Fruit fly (Drosophila melanogaster): Measurements from ENCODE around the gene CG12746.

The CG12746 gene

DNA sequence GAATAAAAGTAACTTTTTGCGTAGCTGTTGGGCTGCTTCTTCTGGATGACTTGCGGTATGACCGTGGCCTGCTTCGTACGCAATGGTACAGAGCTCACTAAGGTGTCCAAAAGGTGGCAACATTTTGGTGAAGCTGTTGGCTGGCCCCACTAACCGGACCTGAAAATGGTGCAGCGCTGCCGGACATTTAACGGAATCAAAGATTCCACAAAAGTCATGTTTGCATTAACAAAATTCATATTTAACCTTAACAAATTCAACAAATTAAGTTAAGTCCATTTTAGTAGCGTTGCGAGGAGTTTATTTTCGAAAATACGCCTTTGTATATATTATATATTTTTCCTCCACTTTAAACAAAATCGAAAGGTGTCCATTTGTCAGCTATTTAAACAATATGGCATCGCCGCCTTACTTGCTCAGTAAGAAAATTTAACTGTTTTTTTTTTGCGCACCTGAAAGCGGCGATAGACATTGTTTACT lies 36.4 kb downstream of the CG12746 start, which contains the start of the genes kra and SecS (continued):
- TF ChIP-seq cad (GFP tag; optimal IDR thresholded peaks at IDR 0.05) (no peak), salm (tag; optimal IDR thresholded peaks at IDR 0.05) (no peak), lab (GFP tag; optimal IDR thresholded peaks at IDR 0.05) (peak; percentile 52), Ptx1 (GFP tag; IDR thresholded peaks at IDR 0.05) (no peak), CG5953 (GFP tag; IDR thresholded peaks at IDR 0.05) (no peak), trh (GFP tag; optimal IDR thresholded peaks at IDR 0.05) (peak; percentile 35), CG6791 (GFP tag; IDR thresholded peaks at IDR 0.05; ENCODE audit: partially characterized antibody) (no peak), otp (GFP tag; IDR thresholded peaks at IDR 0.05) (no peak), Gsc (GFP tag; IDR thresholded peaks at IDR 0.05) (no peak), nmo (GFP tag; optimal IDR thresholded peaks at IDR 0.05) (peak; percentile 75), CG1024 (GFP tag; IDR thresholded peaks at IDR 0.05) (no peak), CG8290 (GFP tag; optimal IDR thresholded peaks at IDR 0.05) (peak; percentile 48), CG8290 (tag; optimal IDR thresholded peaks at IDR 0.05) (peak in 1 of 2 experiments; percentile 78), trem (tag; optimal IDR thresholded peaks at IDR 0.05) (peak; percentile 85), Dp (GFP tag; optimal IDR thresholded peaks at IDR 0.05) (peak; percentile 58), z (GFP tag; IDR thresholded peaks at IDR 0.05) (no peak), CG1792 (GFP tag; optimal IDR thresholded peaks at IDR 0.05) (peak; percentile 38), pum (GFP tag; optimal IDR thresholded peaks at IDR 0.05) (peak; percentile 52), usp (GFP tag; optimal IDR thresholded peaks at IDR 0.05) (no peak), nerfin-1 (tag; optimal IDR thresholded peaks at IDR 0.05) (peak; percentile 47), lola (GFP tag; optimal IDR thresholded peaks at IDR 0.05) (peak in 1 of 3 experiments; percentile 57), CG43689 (GFP tag; IDR thresholded peaks at IDR 0.05) (no peak), pfk (GFP tag; optimal IDR thresholded peaks at IDR 0.05) (no peak), Awh (GFP tag; IDR thresholded peaks at IDR 0.05) (no peak), CG6813 (GFP tag; optimal IDR thresholded peaks at IDR 0.05) (no peak), knrl (GFP tag; IDR thresholded peaks at IDR 0.05; ENCODE audit: partially characterized antibody) (no peak), Ravus (GFP tag; IDR thresholded peaks at IDR 0.05) (no peak), rib (GFP tag; IDR thresholded peaks at IDR 0.05) (no peak), emc (GFP tag; optimal IDR thresholded peaks at IDR 0.05) (no peak), vnd (GFP tag; IDR thresholded peaks at IDR 0.05; ENCODE audit: partially characterized antibody) (no peak), CG6689 (GFP tag; IDR thresholded peaks at IDR 0.05) (no peak), PHDP (tag; optimal IDR thresholded peaks at IDR 0.05) (peak; percentile 59), Elba2 (GFP tag; optimal IDR thresholded peaks at IDR 0.05) (peak; percentile 81), CG9727 (GFP tag; optimal IDR thresholded peaks at IDR 0.05) (peak; percentile 48), Fer2 (tag; optimal IDR thresholded peaks at IDR 0.05) (peak; percentile 60), Sry-β (GFP tag; optimal IDR thresholded peaks at IDR 0.05) (peak; percentile 16), CG15073 (GFP tag; optimal IDR thresholded peaks at IDR 0.05) (no peak), run (tag; optimal IDR thresholded peaks at IDR 0.05) (no peak), mld (GFP tag; IDR thresholded peaks at IDR 0.05; ENCODE audit: partially characterized antibody) (no peak), CG9932 (GFP tag; IDR thresholded peaks at IDR 0.05) (no peak), CG3407 (GFP tag; optimal IDR thresholded peaks at IDR 0.05) (no peak), CG32767 (GFP tag; IDR thresholded peaks at IDR 0.05) (no peak), CG4820 (GFP tag; optimal IDR thresholded peaks at IDR 0.05) (peak; percentile 57), CG18011 (GFP tag; optimal IDR thresholded peaks at IDR 0.05) (peak; percentile 56), slp2 (GFP tag; optimal IDR thresholded peaks at IDR 0.05) (peak; percentile 36), CG18262 (tag; optimal IDR thresholded peaks at IDR 0.05) (peak; percentile 27), CG14441 (GFP tag; IDR thresholded peaks at IDR 0.05) (no peak), ara (GFP tag; IDR thresholded peaks at IDR 0.05) (no peak), CG16779 (GFP tag; IDR thresholded peaks at IDR 0.05) (no peak), chif (GFP tag; optimal IDR thresholded peaks at IDR 0.05) (peak; percentile 41 to 53), Sry-δ (GFP tag; optimal IDR thresholded peaks at IDR 0.05) (peak; percentile 62), CG7928 (GFP tag; optimal IDR thresholded peaks at IDR 0.05) (peak; percentile 35)

Measured in whole organism, embryonic.